Fruit fly (Drosophila melanogaster) whole organism, embryonic: ENCODE measurements around the gene Cpr65Av.

Source experiments
- Awh ChIP-seq: fragments of 200-800 bp; sonication (Bioruptor generic); IDR thresholded peaks from 2 replicates; pipeline ENCODE4, ENCODE4 v1.3.6; 2022; ENCODE audit warnings: missing biosample characterization, missing genetic modification characterization
- Bteb2 ChIP-seq: fragments of 200-800 bp; sonication (Bioruptor generic); optimal IDR thresholded peaks from 2 replicates; lab custom pipeline; 2016; ENCODE audit warnings: missing biosample characterization, missing genetic modification characterization
- CG10959 ChIP-seq: fragments of 200-800 bp; sonication (Bioruptor generic); IDR thresholded peaks from 2 replicates; pipeline ENCODE4 v1.3.6; 2022; ENCODE audit warnings: missing biosample characterization, missing genetic modification characterization
- CG11398 ChIP-seq: fragments of 200-800 bp; sonication (Bioruptor generic); optimal IDR thresholded peaks from 2 replicates; lab custom pipeline; 2016; ENCODE audit warnings: missing biosample characterization, missing genetic modification characterization
- CG11695 ChIP-seq: fragments of 200-800 bp; sonication (Bioruptor generic); IDR thresholded peaks from 3 replicates; pipeline ENCODE4 v1.3.6; 2022; ENCODE audit warnings: missing biosample characterization, missing genetic modification characterization
- CG12942 ChIP-seq: fragments of 200-800 bp; sonication (Bioruptor generic); optimal IDR thresholded peaks from 3 replicates; lab custom pipeline; 2016; ENCODE audit warnings: missing biosample characterization, missing genetic modification characterization
- CG13775 ChIP-seq: fragments of 200-800 bp; sonication (Bioruptor generic); optimal IDR thresholded peaks from 3 replicates; lab custom pipeline; 2017; ENCODE audit warnings: missing biosample characterization, mild to moderate bottlenecking, missing genetic modification characterization
- CG1602 ChIP-seq: fragments of 200-800 bp; sonication (Bioruptor generic); optimal IDR thresholded peaks from 3 replicates; lab custom pipeline; 2016; ENCODE audit warnings: missing biosample characterization, missing genetic modification characterization
- CG16863 ChIP-seq: fragments of 200-800 bp; sonication (Bioruptor generic); optimal IDR thresholded peaks from 3 replicates; lab custom pipeline; 2016; ENCODE audit warnings: missing biosample characterization, missing genetic modification characterization
- CG17612 ChIP-seq: fragments of 200-800 bp; sonication (Bioruptor generic); IDR thresholded peaks from 2 replicates; pipeline ENCODE4 v1.3.6; 2022; ENCODE audit warnings: missing biosample characterization, missing genetic modification characterization
- CG2678 ChIP-seq: fragments of 200-800 bp; sonication (Bioruptor generic); optimal IDR thresholded peaks from 3 replicates; lab custom pipeline; 2019; ENCODE audit warnings: missing biosample characterization, mild to moderate bottlenecking, missing genetic modification characterization, moderate library complexity
- CG3995 ChIP-seq: fragments of 200-800 bp; sonication (Bioruptor generic); optimal IDR thresholded peaks from 3 replicates; lab custom pipeline; 2016; ENCODE audit warnings: missing biosample characterization, missing genetic modification characterization
- CG4360 ChIP-seq: fragments of 200-800 bp; sonication (Bioruptor generic); IDR thresholded peaks from 2 replicates; pipeline ENCODE4 v1.3.6; 2022; ENCODE audit warnings: missing biosample characterization, missing genetic modification characterization
- CG6175 ChIP-seq: fragments of 200-800 bp; sonication (Bioruptor generic); IDR thresholded peaks from 3 replicates; pipeline ENCODE4 v1.3.6; 2022; ENCODE audit warnings: missing biosample characterization, missing genetic modification characterization
- CG7786 ChIP-seq: fragments of 200-800 bp; sonication (Bioruptor generic); optimal IDR thresholded peaks from 2 replicates; lab custom pipeline; 2016; ENCODE audit warnings: missing biosample characterization, missing genetic modification characterization
- CG9932 ChIP-seq: fragments of 200-800 bp; sonication (Bioruptor generic); IDR thresholded peaks from 2 replicates; pipeline ENCODE4 v1.3.6; 2022; ENCODE audit warnings: missing biosample characterization, missing genetic modification characterization
- CHES-1-like ChIP-seq: fragments of 200-800 bp; sonication (Bioruptor generic); optimal IDR thresholded peaks from 2 replicates; lab custom pipeline; 2016; ENCODE audit warnings: missing biosample characterization, missing genetic modification characterization
- Chrac-16 ChIP-seq: fragments of 200-800 bp; sonication (Bioruptor generic); optimal IDR thresholded peaks from 3 replicates; lab custom pipeline; 2016; ENCODE audit warnings: missing biosample characterization, missing genetic modification characterization
- D19B ChIP-seq: fragments of 200-800 bp; sonication (Bioruptor generic); optimal IDR thresholded peaks from 2 replicates; lab custom pipeline; 2017; ENCODE audit warnings: missing biosample characterization, mild to moderate bottlenecking, missing genetic modification characterization
- Dad ChIP-seq: fragments of 200-800 bp; sonication (Bioruptor generic); optimal IDR thresholded peaks from 3 replicates; lab custom pipeline; 2016; ENCODE audit warnings: missing biosample characterization, missing genetic modification characterization
- Dek ChIP-seq: fragments of 200-800 bp; sonication (Bioruptor generic); optimal IDR thresholded peaks from 3 replicates; lab custom pipeline; 2019; ENCODE audit warnings: missing biosample characterization, mild to moderate bottlenecking, missing genetic modification characterization, moderate library complexity
- Dip3 ChIP-seq: fragments of 200-800 bp; sonication (Bioruptor generic); optimal IDR thresholded peaks from 3 replicates; lab custom pipeline; 2016; ENCODE audit warnings: missing biosample characterization, missing genetic modification characterization
- H15 ChIP-seq: fragments of 200-800 bp; sonication (Bioruptor generic); IDR thresholded peaks from 3 replicates; pipeline ENCODE4 v1.3.6; 2022; ENCODE audit warnings: missing biosample characterization, missing genetic modification characterization
- Ravus ChIP-seq: fragments of 200-800 bp; sonication (Bioruptor generic); IDR thresholded peaks from 2 replicates; pipeline ENCODE4 v1.3.6; 2022; ENCODE audit warnings: missing biosample characterization, missing genetic modification characterization
- Sin3A ChIP-seq: fragments of >200 bp; optimal IDR thresholded peaks from 2 replicates; lab custom pipeline; 2018
- Spps ChIP-seq: fragments of 200-800 bp; sonication (Bioruptor generic); optimal IDR thresholded peaks from 2 replicates; lab custom pipeline; 2018; ENCODE audit warnings: missing biosample characterization, mild to moderate bottlenecking, missing genetic modification characterization
- YL-1 ChIP-seq: fragments of 200-800 bp; sonication (Bioruptor generic); optimal IDR thresholded peaks from 3 replicates; lab custom pipeline; 2017; ENCODE audit warnings: missing biosample characterization, mild to moderate bottlenecking, missing genetic modification characterization
- bowl ChIP-seq: fragments of 200-800 bp; sonication (Bioruptor generic); IDR thresholded peaks from 2 replicates; pipeline ENCODE4 v1.3.6; 2022; ENCODE audit warnings: missing biosample characterization, missing genetic modification characterization
- bsh ChIP-seq, 2 experiments: fragments of 200-800 bp; sonication (Bioruptor generic); optimal IDR thresholded peaks; 2 replicates each; lab custom pipeline; 2017 to 2018; ENCODE audit warnings: mild to moderate bottlenecking in 2 of 2, missing biosample characterization in 2 of 2, missing genetic modification characterization in 2 of 2, moderate library complexity in 1 of 2
- chinmo ChIP-seq: fragments of 200-800 bp; sonication (Bioruptor generic); IDR thresholded peaks from 4 replicates; pipeline ENCODE4 v1.3.6; 2022; ENCODE audit warnings: missing biosample characterization, missing genetic modification characterization; ENCODE audit not compliant: partially characterized antibody
- danr ChIP-seq: fragments of 200-800 bp; sonication (Bioruptor generic); IDR thresholded peaks from 2 replicates; pipeline ENCODE4 v1.3.6; 2022; ENCODE audit warnings: missing biosample characterization, missing genetic modification characterization
- dmrt99B ChIP-seq: fragments of 200-800 bp; sonication (Bioruptor generic); optimal IDR thresholded peaks from 2 replicates; lab custom pipeline; 2018; ENCODE audit warnings: missing biosample characterization, mild to moderate bottlenecking, missing genetic modification characterization, moderate library complexity
- fd64A ChIP-seq: fragments of 200-800 bp; sonication (Bioruptor generic); optimal IDR thresholded peaks from 3 replicates; lab custom pipeline; 2018; ENCODE audit warnings: missing biosample characterization, mild to moderate bottlenecking, missing genetic modification characterization
- her ChIP-seq: fragments of 200-800 bp; sonication (Bioruptor generic); optimal IDR thresholded peaks from 2 replicates; lab custom pipeline; 2016; ENCODE audit warnings: missing biosample characterization, missing genetic modification characterization
- mld ChIP-seq: fragments of 200-800 bp; sonication (Bioruptor generic); IDR thresholded peaks from 3 replicates; pipeline ENCODE4 v1.3.6; 2022; ENCODE audit warnings: missing biosample characterization, missing genetic modification characterization; ENCODE audit not compliant: partially characterized antibody
- org-1 ChIP-seq: fragments of 200-800 bp; sonication (Bioruptor generic); optimal IDR thresholded peaks from 2 replicates; lab custom pipeline; 2017; ENCODE audit warnings: missing biosample characterization, missing genetic modification characterization
- pb ChIP-seq: fragments of 200-800 bp; sonication (Bioruptor generic); optimal IDR thresholded peaks from 3 replicates; lab custom pipeline; 2016; ENCODE audit warnings: missing biosample characterization, missing genetic modification characterization
- pho ChIP-seq: fragments of 200-800 bp; sonication (Bioruptor generic); optimal IDR thresholded peaks from 2 replicates; lab custom pipeline; 2016; ENCODE audit warnings: missing biosample characterization, missing genetic modification characterization
- prd ChIP-seq, 3 experiments: fragments of >200 bp in 2 of 3; fragments of 200-800 bp in 1 of 3; sonication (Bioruptor generic) in 1 of 3; optimal IDR thresholded peaks in 2 of 3; IDR thresholded peaks in 1 of 3; 2 replicates in 2 of 3; 3 replicates in 1 of 3; pipeline versions ENCODE4 v1.3.6 to Lab custom; 2017 to 2022; ENCODE audit warnings: missing biosample characterization in 1 of 3, missing genetic modification characterization in 1 of 3
- pzg ChIP-seq: fragments of 200-800 bp; sonication (Bioruptor generic); optimal IDR thresholded peaks from 3 replicates; lab custom pipeline; 2018; ENCODE audit warnings: missing biosample characterization, mild to moderate bottlenecking, missing genetic modification characterization, moderate library complexity
- ro ChIP-seq: fragments of 200-800 bp; sonication (Bioruptor generic); IDR thresholded peaks from 2 replicates; pipeline ENCODE4 v1.3.6; 2022; ENCODE audit warnings: missing biosample characterization, missing genetic modification characterization
- row ChIP-seq: fragments of 200-800 bp; sonication (Bioruptor generic); IDR thresholded peaks from 3 replicates; pipeline ENCODE4 v1.3.6; 2022; ENCODE audit warnings: missing biosample characterization, missing genetic modification characterization
- sim ChIP-seq: fragments of 200-800 bp; sonication (Bioruptor generic); IDR thresholded peaks from 2 replicates; pipeline ENCODE4 v1.3.6; 2022; ENCODE audit warnings: missing biosample characterization, missing genetic modification characterization
- sima ChIP-seq: fragments of 200-800 bp; sonication (Bioruptor generic); optimal IDR thresholded peaks from 2 replicates; lab custom pipeline; 2016; ENCODE audit warnings: missing biosample characterization, missing genetic modification characterization
- stwl ChIP-seq: fragments of 200-800 bp; sonication (Bioruptor generic); optimal IDR thresholded peaks from 3 replicates; lab custom pipeline; 2018; ENCODE audit warnings: missing biosample characterization, mild to moderate bottlenecking, missing genetic modification characterization, moderate library complexity
- trem ChIP-seq: fragments of 200-800 bp; optimal IDR thresholded peaks from 3 replicates; lab custom pipeline; 2019; ENCODE audit warnings: missing biosample characterization, mild to moderate bottlenecking, missing genetic modification characterization, moderate library complexity
- vfl ChIP-seq: fragments of 200-800 bp; sonication (Bioruptor generic); optimal IDR thresholded peaks from 2 replicates; lab custom pipeline; 2016; ENCODE audit warnings: missing biosample characterization, missing genetic modification characterization
- wdn ChIP-seq: fragments of 200-800 bp; sonication (Bioruptor generic); IDR thresholded peaks from 2 replicates; pipeline ENCODE4 v1.3.6; 2022; ENCODE audit warnings: missing biosample characterization, missing genetic modification characterization
- zen ChIP-seq: fragments of 200-800 bp; sonication (Bioruptor generic); optimal IDR thresholded peaks from 3 replicates; lab custom pipeline; 2018; ENCODE audit warnings: missing biosample characterization, mild to moderate bottlenecking, missing genetic modification characterization, moderate library complexity

Cpr65Av gene

dm6 chr3L:6173826-6174255, 34.1 kb upstream of the Cpr65Av start, which contains the start of the genes fmt and CG7376 (continued):
- TF ChIP-seq CG2678 (tag; lab: Kevin White, UChicago) (no peak), chinmo (peak; percentile 75; the same call in 2 of the 4 replicates), Dip3 (no peak), CG7786 (GFP tag; lab: Kevin White, UChicago) (no peak), CG1602 (GFP tag; lab: Kevin White, UChicago) (peak; percentile 10), prd (optimal IDR thresholded peaks at IDR 0.05; lab: Kevin White, UChicago) (no peak), prd (GFP tag; IDR thresholded peaks at IDR 0.05; lab: Robert Waterston, UW) (peak; percentile 35; the same call in 1 of the 3 replicates), H15 (GFP tag; lab: Robert Waterston, UW) (no peak), Ravus (GFP tag; lab: Robert Waterston, UW) (no peak), sima (no peak), CG11695 (GFP tag; lab: Robert Waterston, UW) (no peak), Awh (no peak), Bteb2 (GFP tag; lab: Kevin White, UChicago) (no peak), CHES-1-like (GFP tag; lab: Kevin White, UChicago) (no peak), org-1 (GFP tag; lab: Kevin White, UChicago) (no peak), CG12942 (GFP tag; lab: Kevin White, UChicago) (no peak), CG11398 (GFP tag; lab: Kevin White, UChicago) (no peak), pho (no peak), mld (GFP tag; lab: Robert Waterston, UW) (peak; percentile 61; the same call in 2 of the 3 replicates), Dad (no peak), trem (tag; lab: Kevin White, UChicago) (peak; percentile 72), bowl (GFP tag; lab: Robert Waterston, UW) (no peak), Spps (no peak), CG16863 (GFP tag; lab: Kevin White, UChicago) (no peak), her (GFP tag; lab: Kevin White, UChicago) (no peak), D19B (GFP tag; lab: Kevin White, UChicago) (no peak), wdn (GFP tag; lab: Robert Waterston, UW) (no peak), Dek (tag; lab: Kevin White, UChicago) (no peak), Sin3A (lab: Kevin White, UChicago) (peak; percentile 14), ro (no peak), sim (GFP tag; lab: Robert Waterston, UW) (no peak), Chrac-16 (GFP tag; lab: Kevin White, UChicago) (peak; percentile 4), row (GFP tag; lab: Robert Waterston, UW) (peak; percentile 89), pzg (GFP tag; lab: Kevin White, UChicago) (peak; percentile 43), zen (tag; lab: Kevin White, UChicago) (peak; percentile 59), bsh (GFP tag; optimal IDR thresholded peaks at IDR 0.05; lab: Kevin White, UChicago) (no peak), CG6175 (no peak), vfl (GFP tag; lab: Kevin White, UChicago) (no peak), pb (GFP tag; lab: Kevin White, UChicago) (no peak), CG17612 (GFP tag; lab: Robert Waterston, UW) (no peak), stwl (tag; lab: Kevin White, UChicago) (peak; percentile 86), CG10959 (GFP tag; lab: Robert Waterston, UW) (no peak), CG4360 (GFP tag; lab: Robert Waterston, UW) (no peak), dmrt99B (tag; lab: Kevin White, UChicago) (no peak), CG9932 (GFP tag; lab: Robert Waterston, UW) (no peak), YL-1 (GFP tag; lab: Kevin White, UChicago) (peak; percentile 78), CG13775 (GFP tag; lab: Kevin White, UChicago) (peak; percentile 49), CG3995 (no peak), danr (GFP tag; lab: Robert Waterston, UW) (no peak), fd64A (GFP tag; lab: Kevin White, UChicago) (no peak)
